Worm (Caenorhabditis elegans): ENCODE results near the gene crls-1.
"Not testable (repeated sequence)": the region's sequence is repeated elsewhere in the genome, so short reads cannot be mapped to it uniquely, and the experiment has no call there.

ce11 chrIII:931405-931804 lies 21.7 kb upstream of the crls-1 start:
- not testable (repeated sequence) for TF ChIP-seq flt-1 (GFP tag; IDR thresholded peaks at IDR 0.05); klf-2 (GFP tag; conservative IDR thresholded peaks at IDR 0.05); ztf-23 (GFP tag; IDR thresholded peaks at IDR 0.05)
